Fruit fly (Drosophila melanogaster) whole organism: Measurements from ENCODE around the gene Pgm1.

Experiments
- CG8478 ChIP-seq: fragments of >200 bp; optimal IDR thresholded peaks from 2 replicates; lab custom pipeline; 2018; ENCODE audit warnings: inconsistent platforms
- Dll ChIP-seq: fragments of >200 bp; optimal IDR thresholded peaks from 2 replicates; lab custom pipeline; 2017
- EcR ChIP-seq, 2 experiments: fragments of >200 bp; optimal IDR thresholded peaks; 2 replicates each; lab custom pipeline; 2017; ENCODE audit warnings: missing biosample characterization in 2 of 2, missing genetic modification characterization in 2 of 2, missing genetic modification reagents in 2 of 2
- pan ChIP-seq: fragments of >200 bp; optimal IDR thresholded peaks from 2 replicates; lab custom pipeline; 2017
- psq ChIP-seq: fragments of >200 bp; optimal IDR thresholded peaks from 2 replicates; lab custom pipeline; 2017
- usp ChIP-seq: fragments of >200 bp; optimal IDR thresholded peaks from 2 replicates; lab custom pipeline; 2017; ENCODE audit warnings: missing biosample characterization, missing genetic modification characterization, mixed read lengths

Gene Pgm1

dm6 chr3L:16090330-16090803 lies 38.0 kb downstream of the Pgm1 start, which contains the start of the genes CG5235 and ClC-c:
CG5235 (minus strand) TSS chr3L:16090392.
ClC-c (plus strand) TSS chr3L:16090454.
- TF ChIP-seq CG8478 (lab: Kevin White, UChicago) (no peak), pan (lab: Kevin White, UChicago) (no peak), Dll (lab: Kevin White, UChicago) (no peak), psq (lab: Kevin White, UChicago) (no peak), usp (GFP tag; lab: Kevin White, UChicago) (no peak), EcR (GFP tag; optimal IDR thresholded peaks at IDR 0.05; lab: Kevin White, UChicago) (no peak)

- no peak for TF ChIP-seq EcR (GFP tag; optimal IDR thresholded peaks at IDR 0.05; lab: Kevin White, UChicago)
- no peak for TF ChIP-seq usp (GFP tag; lab: Kevin White, UChicago)
- TF ChIP-seq CG8478 (lab: Kevin White, UChicago): no peak
- TF ChIP-seq pan (lab: Kevin White, UChicago): no peak
- no peak for TF ChIP-seq Dll (lab: Kevin White, UChicago)
Measured at dm6 chr3L:16087323-16087816, 41.0 kb downstream of the Pgm1 start, which contains the start of gene Tasp1. Tasp1 (minus strand) TSS chr3L:16087525.

- TF ChIP-seq CG8478 (lab: Kevin White, UChicago) (no peak), EcR (GFP tag; optimal IDR thresholded peaks at IDR 0.05; lab: Kevin White, UChicago) (no peak), pan (lab: Kevin White, UChicago) (no peak), Dll (lab: Kevin White, UChicago) (no peak), psq (lab: Kevin White, UChicago) (no peak), usp (GFP tag; lab: Kevin White, UChicago) (no peak)
Measured at dm6 chr3L:16083693-16084092, 44.6 kb downstream of the Pgm1 start, which contains the start of gene CG13075. CG13075 (plus strand) TSS chr3L:16083993.

- TF ChIP-seq usp (GFP tag; lab: Kevin White, UChicago): no peak
- TF ChIP-seq Dll (lab: Kevin White, UChicago): no peak
- TF ChIP-seq EcR (GFP tag; optimal IDR thresholded peaks at IDR 0.05; lab: Kevin White, UChicago): no peak
- TF ChIP-seq CG8478 (lab: Kevin White, UChicago): no peak
- TF ChIP-seq pan (lab: Kevin White, UChicago): no peak
- no peak for TF ChIP-seq psq (lab: Kevin White, UChicago)
Measured at dm6 chr3L:16082251-16082650, 46.1 kb downstream of the Pgm1 start, which contains the start of gene CG33258. CG33258 (plus strand) TSS chr3L:16082551.
